Worm (Caenorhabditis elegans): ENCODE results near the gene rpl-10.
A peak's percentile ranks its signal among the peaks of the same experiment; 100 is the strongest.

Gene rpl-10

DNA sequence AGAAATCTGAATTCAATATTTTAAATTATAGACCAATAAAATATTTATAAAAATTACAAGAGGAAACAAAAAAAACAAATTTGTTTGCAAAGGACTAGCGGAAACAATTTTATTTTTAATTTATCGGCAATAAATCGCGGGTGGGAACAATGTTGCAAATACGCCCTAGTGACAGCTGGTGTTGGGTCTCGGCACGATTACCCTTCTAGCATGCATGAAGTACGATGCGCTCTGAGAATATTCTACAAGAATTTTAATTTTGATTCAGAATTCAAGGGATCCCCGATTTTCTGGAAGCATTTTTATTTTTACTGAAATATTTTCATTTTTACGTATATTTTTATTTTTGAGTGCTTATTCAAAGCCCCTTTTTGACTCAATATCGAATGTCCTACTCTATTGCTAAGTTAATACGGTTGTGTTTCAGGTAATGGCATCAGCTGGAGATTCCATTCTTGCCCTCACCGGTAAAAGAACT, 41.4 kb downstream of the rpl-10 start, which contains the start of the genes mig-5 and cct-1 (continued):
- TF ChIP-seq nhr-90 (tag; optimal IDR thresholded peaks at IDR 0.05) (no peak), B0019.2 (GFP tag; conservative IDR thresholded peaks at IDR 0.05) (0 out of 2 replicates have a peak, but pooled peaks have one; percentile 22), rec-8 (tag; optimal IDR thresholded peaks at IDR 0.05) (no peak), mxl-1 (tag; optimal IDR thresholded peaks at IDR 0.05) (no peak), ztf-6 (GFP tag; IDR thresholded peaks at IDR 0.05) (no peak), F22D6.2 (tag; optimal IDR thresholded peaks at IDR 0.05) (peak; percentile 60), hrde-1 (tag; optimal IDR thresholded peaks at IDR 0.05; ENCODE audit: borderline replicate concordance) (peak; percentile 17), akir-1 (GFP tag; optimal IDR thresholded peaks at IDR 0.05) (no peak), dpl-1 (GFP tag; optimal IDR thresholded peaks at IDR 0.05) (peak; percentile 53), athp-1 (tag; optimal IDR thresholded peaks at IDR 0.05) (peak; percentile 81), let-526 (GFP tag; IDR thresholded peaks at IDR 0.05) (peak; percentile 64; the same call in 1 of the 2 replicates), nhr-179 (tag; optimal IDR thresholded peaks at IDR 0.05) (no peak), gei-17 (GFP tag; optimal IDR thresholded peaks at IDR 0.05) (peak; percentile 64), ceh-79 (tag; optimal IDR thresholded peaks at IDR 0.05) (no peak), T26A5.8 (tag; optimal IDR thresholded peaks at IDR 0.05) (no peak), tlf-1 (GFP tag; optimal IDR thresholded peaks at IDR 0.05) (peak; percentile 84), mes-4 (tag; optimal IDR thresholded peaks at IDR 0.05) (no peak), ztf-28 (GFP tag; IDR thresholded peaks at IDR 0.05) (0 out of 2 replicates have a peak, but pooled peaks have one; percentile 18), attf-5 (GFP tag; optimal IDR thresholded peaks at IDR 0.05) (peak; percentile 96), nfya-1 (tag; optimal IDR thresholded peaks at IDR 0.05; ENCODE audit: borderline replicate concordance, insufficient read depth) (no peak), ceh-40 (GFP tag; IDR thresholded peaks at IDR 0.05) (no peak), hsf-1 (GFP tag; IDR thresholded peaks at IDR 0.05) (peak; percentile 90), lin-54 (GFP tag; optimal IDR thresholded peaks at IDR 0.05) (peak; percentile 90), rcor-1 (GFP tag; IDR thresholded peaks at IDR 0.05) (peak; percentile 91), nhr-27 (tag; optimal IDR thresholded peaks at IDR 0.05) (no peak), F49E8.2 (tag; optimal IDR thresholded peaks at IDR 0.05; ENCODE audit: insufficient read depth) (peak; percentile 70), lag-1 (GFP tag; IDR thresholded peaks at IDR 0.05) (no peak), D2030.7 (GFP tag; IDR thresholded peaks at IDR 0.05) (peak; percentile 64; the same call in 1 of the 2 replicates), zfh-2 (GFP tag; conservative IDR thresholded peaks at IDR 0.05) (no peak), efl-1 (GFP tag; optimal IDR thresholded peaks at IDR 0.05) (peak; percentile 81), ceh-91 (GFP tag; IDR thresholded peaks at IDR 0.05) (peak; percentile 87), rpc-1 (optimal IDR thresholded peaks at IDR 0.05) (peak; percentile 41), rpc-1 (tag; optimal IDR thresholded peaks at IDR 0.05) (no peak), atf-7 (tag; optimal IDR thresholded peaks at IDR 0.05) (peak; percentile 73), cebp-1 (GFP tag; IDR thresholded peaks at IDR 0.05) (peak; percentile 52; the same call in 1 of the 2 replicates), cebp-1 (tag; optimal IDR thresholded peaks at IDR 0.05) (no peak), pha-4 (tag; optimal IDR thresholded peaks at IDR 0.05) (peak; percentile 86), lsl-1 (GFP tag; optimal IDR thresholded peaks at IDR 0.05) (peak; percentile 79), F57A8.1 (GFP tag; optimal IDR thresholded peaks at IDR 0.05) (no peak), aptf-3 (GFP tag; IDR thresholded peaks at IDR 0.05) (no peak), ztf-22 (GFP tag; optimal IDR thresholded peaks at IDR 0.05) (no peak), Y53G8AR.9 (GFP tag; conservative IDR thresholded peaks at IDR 0.05) (peak; percentile 77; the same call in 1 of the 2 replicates), F37B4.10 (GFP tag; IDR thresholded peaks at IDR 0.05) (no peak)
